Fruit fly (Drosophila melanogaster): ENCODE results near the gene CG15369.

- TF ChIP-seq psq (optimal IDR thresholded peaks at IDR 0.05) (no peak), ttk (optimal IDR thresholded peaks at IDR 0.05) (no peak), Sin3A (optimal IDR thresholded peaks at IDR 0.05) (no peak)
Observed at dm6 chrX:9190555-9191184, 26.0 kb upstream of the CG15369 start, which contains the start of gene CG12115.

Measured in Kc167 (cell line).